Worm (Caenorhabditis elegans) whole organism, late embryonic: ENCODE results near the gene C06A1.6.

Experiments used
- C38D4.7 ChIP-seq: fragments of 200-800 bp; sonication (Bioruptor generic); optimal IDR thresholded peaks from 2 replicates; lab custom pipeline; 2018; ENCODE audit warnings: mild to moderate bottlenecking, missing genetic modification characterization, moderate library complexity, missing compliant biosample characterization
- ceh-34 ChIP-seq: sonication (generic microtip); optimal IDR thresholded peaks from 2 replicates; lab custom pipeline; 2016; ENCODE audit warnings: mild to moderate bottlenecking, missing genetic modification characterization, missing compliant biosample characterization
- ceh-9 ChIP-seq: sonication (generic microtip); optimal IDR thresholded peaks from 2 replicates; lab custom pipeline; 2016; ENCODE audit warnings: mild to moderate bottlenecking, missing genetic modification characterization, inconsistent platforms, missing compliant biosample characterization
- elt-2 ChIP-seq: sonication (generic microtip); optimal IDR thresholded peaks from 2 replicates; lab custom pipeline; 2016; ENCODE audit warnings: missing genetic modification reagents, missing genetic modification characterization, missing compliant biosample characterization
- gmeb-2 ChIP-seq: sonication (generic microtip); optimal IDR thresholded peaks from 2 replicates; lab custom pipeline; 2016; ENCODE audit warnings: missing genetic modification characterization, inconsistent platforms, missing compliant biosample characterization
- lim-6 ChIP-seq: sonication (generic microtip); optimal IDR thresholded peaks from 2 replicates; lab custom pipeline; 2016; ENCODE audit warnings: missing genetic modification characterization, missing compliant biosample characterization
- nhr-11 ChIP-seq: fragments of 150-350 bp; optimal IDR thresholded peaks from 2 replicates; lab custom pipeline; 2014; ENCODE audit warnings: missing biosample characterization, missing genetic modification characterization
- pag-3 ChIP-seq: sonication (generic microtip); optimal IDR thresholded peaks from 2 replicates; lab custom pipeline; 2016; ENCODE audit warnings: missing compliant biosample characterization, missing genetic modification characterization, borderline replicate concordance
- pha-4 ChIP-seq: fragments of 150-350 bp; optimal IDR thresholded peaks from 2 replicates; lab custom pipeline; 2018; ENCODE audit warnings: missing biosample characterization, missing genetic modification reagents, missing genetic modification characterization
- pqm-1 ChIP-seq: sonication (generic microtip); optimal IDR thresholded peaks from 2 replicates; lab custom pipeline; 2016; ENCODE audit warnings: missing genetic modification characterization, missing compliant biosample characterization
- ttx-3 ChIP-seq: sonication (generic microtip); optimal IDR thresholded peaks from 2 replicates; lab custom pipeline; 2016; ENCODE audit warnings: missing genetic modification reagents, missing genetic modification characterization, missing compliant biosample characterization
- unc-42 ChIP-seq: sonication (generic microtip); optimal IDR thresholded peaks from 2 replicates; lab custom pipeline; 2016; ENCODE audit warnings: missing genotype, missing genetic modification characterization, missing compliant biosample characterization
- unc-55 ChIP-seq: sonication (generic microtip); optimal IDR thresholded peaks from 2 replicates; lab custom pipeline; 2017; ENCODE audit warnings: missing biosample characterization, missing genetic modification reagents, missing genetic modification characterization

DNA sequence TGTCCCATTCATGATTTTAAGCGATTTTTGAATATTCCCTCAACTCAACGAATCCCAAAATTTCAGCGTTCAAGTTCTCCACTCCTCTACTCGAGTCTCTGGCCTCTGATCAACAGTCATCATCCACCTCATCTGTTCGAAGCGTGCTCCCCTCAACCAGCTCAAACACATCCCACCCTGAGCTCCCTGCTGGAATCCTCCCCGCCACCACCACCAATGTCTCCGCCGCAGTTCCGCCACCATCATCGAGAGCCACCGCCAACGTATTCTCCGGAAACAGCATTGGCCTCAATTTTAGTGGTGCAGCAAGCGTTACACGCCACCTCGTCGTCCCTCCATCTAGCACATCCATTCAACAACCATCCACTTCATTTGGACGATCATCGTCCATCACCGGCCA, 32.9 kb downstream of the C06A1.6 start:
- TF ChIP-seq ceh-9 (tag; lab: Kevin White, UChicago): no peak
- TF ChIP-seq nhr-11 (tag; lab: Kevin White, UChicago): no peak
- no peak for TF ChIP-seq elt-2 (tag; lab: Kevin White, UChicago)
- TF ChIP-seq pag-3 (tag; lab: Kevin White, UChicago): no peak
- no peak for TF ChIP-seq gmeb-2
- TF ChIP-seq pqm-1: no peak
- TF ChIP-seq unc-55 (GFP tag; lab: Kevin White, UChicago): no peak
- TF ChIP-seq unc-42 (tag; lab: Kevin White, UChicago): no peak
- TF ChIP-seq lim-6 (tag; lab: Kevin White, UChicago): no peak
- TF ChIP-seq C38D4.7 (GFP tag; lab: Kevin White, UChicago): no peak
- TF ChIP-seq ceh-34 (tag; lab: Kevin White, UChicago): no peak
- TF ChIP-seq pha-4: no peak
- no peak for TF ChIP-seq ttx-3 (tag; lab: Kevin White, UChicago)
